Fruit fly (Drosophila melanogaster): ENCODE results near the gene knk.
A peak's percentile ranks its signal among the peaks of the same experiment; 100 is the strongest.

knk gene

DNA sequence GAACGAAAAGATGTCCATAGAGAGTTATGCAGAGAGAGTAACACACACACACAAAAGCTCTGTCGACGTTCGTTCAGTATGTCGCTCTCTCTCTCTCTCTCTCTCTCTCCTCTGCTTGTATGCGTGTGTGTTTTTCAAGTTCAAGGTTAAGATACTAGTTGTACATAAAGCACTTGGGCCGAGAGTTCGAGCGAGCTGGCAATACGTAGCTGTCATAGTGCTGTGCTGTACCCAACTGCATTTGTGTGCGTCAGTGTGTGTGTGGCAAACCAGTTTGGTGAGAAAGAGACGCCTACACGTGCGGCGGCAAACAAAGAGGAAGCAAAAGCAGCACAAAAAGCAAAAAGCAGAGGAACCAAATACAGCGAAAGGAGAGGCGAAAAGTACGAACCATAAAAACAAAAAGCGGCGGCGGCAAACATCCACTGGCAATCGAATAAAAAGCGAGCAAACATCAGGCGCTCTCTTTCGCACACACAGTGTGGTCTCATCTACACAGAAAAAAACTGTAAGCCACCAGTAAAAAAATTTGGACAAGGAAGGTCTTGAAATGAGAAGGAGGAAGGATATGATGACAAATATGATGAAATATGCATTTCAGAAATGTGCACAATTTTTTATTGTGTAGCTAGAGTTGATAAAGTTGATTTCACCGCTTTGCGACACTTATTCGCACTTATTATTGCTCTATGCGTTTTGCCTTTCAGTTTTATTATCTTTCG lies 38.1 kb downstream of the knk start (continued):
- TF ChIP-seq ato (GFP tag; IDR thresholded peaks at IDR 0.05; ENCODE audit: partially characterized antibody), result no peak
- peak; percentile 45 for TF ChIP-seq CG4854 (GFP tag; optimal IDR thresholded peaks at IDR 0.05)
- TF ChIP-seq Dad (GFP tag; optimal IDR thresholded peaks at IDR 0.05), result peak; percentile 47
- TF ChIP-seq CG6689 (GFP tag; IDR thresholded peaks at IDR 0.05), result peak; percentile 78
- peak; percentile 41 for TF ChIP-seq sqz (GFP tag; optimal IDR thresholded peaks at IDR 0.05)
- TF ChIP-seq Dp (GFP tag; optimal IDR thresholded peaks at IDR 0.05), result no peak
- peak; percentile 96 for TF ChIP-seq Ets65A (GFP tag)
- TF ChIP-seq CG6272 (GFP tag; IDR thresholded peaks at IDR 0.05), result 0 out of 2 replicates have a peak, but pooled peaks have one; percentile 33
- TF ChIP-seq slp2 (GFP tag; optimal IDR thresholded peaks at IDR 0.05), result peak; percentile 76
- TF ChIP-seq insv (GFP tag; optimal IDR thresholded peaks at IDR 0.05), result no peak
- peak; percentile 68 for TF ChIP-seq dmrt99B (tag; optimal IDR thresholded peaks at IDR 0.05)
- TF ChIP-seq CG6683 (GFP tag; optimal IDR thresholded peaks at IDR 0.05), result peak; percentile 3
- no peak for TF ChIP-seq Scr (GFP tag; IDR thresholded peaks at IDR 0.05; ENCODE audit: partially characterized antibody)
- TF ChIP-seq TFAM (GFP tag; optimal IDR thresholded peaks at IDR 0.05), result no peak
- TF ChIP-seq NFAT (GFP tag; IDR thresholded peaks at IDR 0.05), result peak; percentile 56
- 0 out of 2 replicates have a peak, but pooled peaks have one; percentile 11 for TF ChIP-seq peb (GFP tag; IDR thresholded peaks at IDR 0.05)
- no peak for TF ChIP-seq D19A (tag; optimal IDR thresholded peaks at IDR 0.05)
- TF ChIP-seq CG17912 (GFP tag; optimal IDR thresholded peaks at IDR 0.05), result no peak
- TF ChIP-seq CG18619 (GFP tag; optimal IDR thresholded peaks at IDR 0.05), result peak; percentile 59
- peak; percentile 28 for TF ChIP-seq CG9817 (tag; optimal IDR thresholded peaks at IDR 0.05)
- TF ChIP-seq CG11247 (GFP tag; IDR thresholded peaks at IDR 0.05), result peak; percentile 64
- no peak for TF ChIP-seq CG3065 (GFP tag; optimal IDR thresholded peaks at IDR 0.05)
- TF ChIP-seq CG33213 (GFP tag; optimal IDR thresholded peaks at IDR 0.05), result peak; percentile 72
- TF ChIP-seq CG9932 (GFP tag; IDR thresholded peaks at IDR 0.05), result peak; percentile 67
- TF ChIP-seq crc (GFP tag; optimal IDR thresholded peaks at IDR 0.05), result peak; percentile 44
- TF ChIP-seq yki (optimal IDR thresholded peaks at IDR 0.05), result peak; percentile 4
- peak; percentile 44 for TF ChIP-seq ems (GFP tag; optimal IDR thresholded peaks at IDR 0.05)
- TF ChIP-seq Atf-2 (GFP tag; optimal IDR thresholded peaks at IDR 0.05), result peak; percentile 47
- peak; percentile 62 for TF ChIP-seq CG17359 (tag; optimal IDR thresholded peaks at IDR 0.05)
- TF ChIP-seq zen (tag; optimal IDR thresholded peaks at IDR 0.05), result no peak
- 0 out of 2 replicates have a peak, but pooled peaks have one; percentile 32 for TF ChIP-seq CG17612 (GFP tag; IDR thresholded peaks at IDR 0.05)
- no peak for TF ChIP-seq prd (optimal IDR thresholded peaks at IDR 0.05)
- TF ChIP-seq prd (GFP tag; IDR thresholded peaks at IDR 0.05), result peak; percentile 82
- no peak for TF ChIP-seq CG10959 (GFP tag; IDR thresholded peaks at IDR 0.05)
- TF ChIP-seq CoRest (tag; optimal IDR thresholded peaks at IDR 0.05), result peak; percentile 66
- peak; percentile 40; the same call in 1 of the 2 replicates for TF ChIP-seq ara (GFP tag; IDR thresholded peaks at IDR 0.05)
- no peak for TF ChIP-seq CG15073 (GFP tag; optimal IDR thresholded peaks at IDR 0.05)
- TF ChIP-seq odd (GFP tag; optimal IDR thresholded peaks at IDR 0.05), result no peak
- peak; percentile 52 for TF ChIP-seq CG15269 (tag; optimal IDR thresholded peaks at IDR 0.05)
- TF ChIP-seq CG14860 (GFP tag; IDR thresholded peaks at IDR 0.05; ENCODE audit: partially characterized antibody), result no peak
- peak; percentile 54 for TF ChIP-seq Rx (GFP tag; IDR thresholded peaks at IDR 0.05)
- peak; percentile 45 for TF ChIP-seq CG2712 (tag; optimal IDR thresholded peaks at IDR 0.05)
- peak; percentile 75 for TF ChIP-seq Hsf (GFP tag; optimal IDR thresholded peaks at IDR 0.05)
- peak; percentile 28 for TF ChIP-seq CG3163 (GFP tag; optimal IDR thresholded peaks at IDR 0.05)
- peak; percentile 32 for TF ChIP-seq jing (GFP tag; optimal IDR thresholded peaks at IDR 0.05)
- peak; percentile 51 for TF ChIP-seq Asciz (GFP tag; optimal IDR thresholded peaks at IDR 0.05)
- no peak for TF ChIP-seq grn (GFP tag; optimal IDR thresholded peaks at IDR 0.05)
- TF ChIP-seq Lhr (GFP tag; optimal IDR thresholded peaks at IDR 0.05), result no peak
- TF ChIP-seq HmgD (GFP tag; optimal IDR thresholded peaks at IDR 0.05), result peak; percentile 28
- peak; percentile 78 for TF ChIP-seq mam (GFP tag; optimal IDR thresholded peaks at IDR 0.05)

Measured in whole organism, embryonic.